Worm (Caenorhabditis elegans) whole organism, L1 larva: ENCODE results near the gene pbs-6.

Source experiments
- C04F5.9 ChIP-seq: sonication (generic microtip); optimal IDR thresholded peaks from 2 replicates; lab custom pipeline; 2016; ENCODE audit warnings: missing genetic modification characterization, missing compliant biosample characterization
- C34B4.2 ChIP-seq: sonication (generic microtip); optimal IDR thresholded peaks from 2 replicates; lab custom pipeline; 2017; ENCODE audit warnings: mild to moderate bottlenecking, missing genetic modification characterization, missing compliant biosample characterization
- Y116A8C.19 ChIP-seq: sonication (generic microtip); optimal IDR thresholded peaks from 2 replicates; lab custom pipeline; 2016; ENCODE audit warnings: missing compliant biosample characterization, missing genetic modification characterization, borderline replicate concordance
- aha-1 ChIP-seq: fragments of 150-350 bp; optimal IDR thresholded peaks from 2 replicates; lab custom pipeline; 2014; ENCODE audit warnings: missing biosample characterization, missing genetic modification characterization
- blmp-1 ChIP-seq: fragments of 150-350 bp; optimal IDR thresholded peaks from 2 replicates; lab custom pipeline; 2014; ENCODE audit warnings: missing biosample characterization, missing genetic modification characterization
- ceh-63 ChIP-seq: fragments of 200-800 bp; sonication (Bioruptor generic); optimal IDR thresholded peaks from 2 replicates; lab custom pipeline; 2018; ENCODE audit warnings: mild to moderate bottlenecking, missing genetic modification characterization, missing compliant biosample characterization
- ceh-82 ChIP-seq, 3 experiments: fragments of 150-350 bp in 1 of 3; sonication (generic microtip) in 2 of 3; optimal IDR thresholded peaks; 2 replicates each; lab custom pipeline; 2014 to 2017; ENCODE audit warnings: missing biosample characterization in 3 of 3, missing genetic modification characterization in 3 of 3
- ces-1 ChIP-seq: fragments of 150-350 bp; optimal IDR thresholded peaks from 2 replicates; lab custom pipeline; 2014; ENCODE audit warnings: missing biosample characterization, missing genetic modification reagents, missing genetic modification characterization
- dpl-1 ChIP-seq, 3 experiments: fragments of 150-350 bp in 2 of 3; sonication (generic microtip) in 1 of 3; optimal IDR thresholded peaks; 2 replicates each; lab custom pipeline; 2014 to 2017; ENCODE audit warnings: missing biosample characterization in 3 of 3, missing genetic modification characterization in 3 of 3, missing genetic modification reagents in 3 of 3
- dsc-1 ChIP-seq: sonication (generic microtip); optimal IDR thresholded peaks from 2 replicates; lab custom pipeline; 2016; ENCODE audit warnings: mild to moderate bottlenecking, missing genetic modification characterization, missing compliant biosample characterization
- efl-1 ChIP-seq, 4 experiments: fragments of 150-350 bp; optimal IDR thresholded peaks in 3 of 4; peaks in 1 of 4; 1 replicate in 1 of 4; 2 replicates in 3 of 4; lab custom pipeline; 2014; ENCODE audit warnings: missing biosample characterization in 2 of 4, missing genetic modification characterization in 2 of 4, missing genetic modification reagents in 2 of 4
- efl-3 ChIP-seq: fragments of 200-800 bp; sonication (Bioruptor generic); optimal IDR thresholded peaks from 2 replicates; lab custom pipeline; 2018; ENCODE audit warnings: mild to moderate bottlenecking, missing genetic modification characterization, missing compliant biosample characterization
- fkh-4 ChIP-seq: sonication (generic microtip); optimal IDR thresholded peaks from 2 replicates; lab custom pipeline; 2016; ENCODE audit warnings: missing compliant biosample characterization, missing genetic modification characterization, borderline replicate concordance
- fkh-8 ChIP-seq: sonication (generic microtip); optimal IDR thresholded peaks from 2 replicates; lab custom pipeline; 2016; ENCODE audit warnings: mild to moderate bottlenecking, missing genetic modification characterization, missing compliant biosample characterization
- fos-1 ChIP-seq: fragments of 150-350 bp; optimal IDR thresholded peaks from 2 replicates; lab custom pipeline; 2014; ENCODE audit warnings: missing biosample characterization, missing genetic modification characterization
- grh-1 ChIP-seq: fragments of 200-800 bp; sonication (Bioruptor generic); IDR thresholded peaks from 2 replicates; pipeline ENCODE4 v1.3.6; 2022; ENCODE audit warnings: missing genetic modification reagents, missing genetic modification characterization, missing compliant biosample characterization
- lin-13 ChIP-seq: fragments of 150-350 bp; optimal IDR thresholded peaks from 2 replicates; lab custom pipeline; 2014; ENCODE audit warnings: missing biosample characterization, missing genetic modification reagents, missing genetic modification characterization
- lin-14 ChIP-seq: fragments of 200-800 bp; sonication (Bioruptor generic); optimal IDR thresholded peaks from 2 replicates; lab custom pipeline; 2018; ENCODE audit warnings: mild to moderate bottlenecking, missing genetic modification characterization, moderate library complexity, missing compliant biosample characterization
- lin-15B ChIP-seq: fragments of 150-350 bp; sonication (generic microtip); optimal IDR thresholded peaks from 3 replicates; lab custom pipeline; 2014; ENCODE audit warnings: missing biosample characterization, missing genetic modification characterization
- lin-35 ChIP-seq, 2 experiments: fragments of 150-350 bp; optimal IDR thresholded peaks; 2 replicates each; lab custom pipeline; 2014; ENCODE audit warnings: missing biosample characterization in 2 of 2, missing genetic modification characterization in 2 of 2, missing genetic modification reagents in 2 of 2
- lir-3 ChIP-seq: sonication (generic microtip); optimal IDR thresholded peaks from 2 replicates; lab custom pipeline; 2016; ENCODE audit warnings: mild to moderate bottlenecking, missing genetic modification characterization, moderate library complexity, missing compliant biosample characterization; ENCODE audit not compliant: poor library complexity
- lsy-2 ChIP-seq, 2 experiments: fragments of 150-350 bp; optimal IDR thresholded peaks; 2 replicates each; lab custom pipeline; 2014; ENCODE audit warnings: missing biosample characterization in 2 of 2, missing genetic modification characterization in 2 of 2
- mef-2 ChIP-seq: fragments of 150-350 bp; optimal IDR thresholded peaks from 2 replicates; lab custom pipeline; 2014; ENCODE audit warnings: missing biosample characterization, missing genetic modification characterization
- mep-1 ChIP-seq: fragments of 150-350 bp; optimal IDR thresholded peaks from 2 replicates; lab custom pipeline; 2014; ENCODE audit warnings: missing biosample characterization, missing genetic modification characterization
- nhr-11 ChIP-seq: fragments of 150-350 bp; optimal IDR thresholded peaks from 2 replicates; lab custom pipeline; 2014; ENCODE audit warnings: missing biosample characterization, missing genetic modification characterization
- nhr-19 ChIP-seq: fragments of 200-800 bp; sonication (Bioruptor generic); conservative IDR thresholded peaks from 2 replicates; pipeline ENCODE4 v1.3.6; 2022; ENCODE audit warnings: missing genetic modification characterization, missing compliant biosample characterization
- nhr-20 ChIP-seq: sonication (generic microtip); optimal IDR thresholded peaks from 2 replicates; lab custom pipeline; 2016; ENCODE audit warnings: mild to moderate bottlenecking, missing genetic modification characterization, missing compliant biosample characterization
- nhr-237 ChIP-seq: fragments of 150-350 bp; optimal IDR thresholded peaks from 2 replicates; lab custom pipeline; 2014; ENCODE audit warnings: missing biosample characterization, missing genetic modification characterization
- nhr-47 ChIP-seq: sonication (generic microtip); optimal IDR thresholded peaks from 2 replicates; lab custom pipeline; 2016; ENCODE audit warnings: mild to moderate bottlenecking, missing genetic modification characterization, moderate library complexity, missing compliant biosample characterization
- nhr-85 ChIP-seq: sonication (generic microtip); peaks from one replicate; lab custom pipeline; 2016; ENCODE audit warnings: missing genetic modification characterization, inconsistent platforms, missing compliant biosample characterization
- pag-3 ChIP-seq: sonication (generic microtip); optimal IDR thresholded peaks from 2 replicates; lab custom pipeline; 2017; ENCODE audit warnings: missing genetic modification characterization, mild to moderate bottlenecking, missing compliant biosample characterization, antibody characterized with exemption, borderline replicate concordance; ENCODE audit not compliant: insufficient read depth
- pqm-1 ChIP-seq: sonication (generic microtip); optimal IDR thresholded peaks from 3 replicates; lab custom pipeline; 2017; ENCODE audit warnings: missing biosample characterization, missing genetic modification characterization
- rnt-1 ChIP-seq: sonication (generic microtip); optimal IDR thresholded peaks from 2 replicates; lab custom pipeline; 2016; ENCODE audit warnings: mild to moderate bottlenecking, missing genetic modification characterization, moderate library complexity, missing compliant biosample characterization
- skn-1 ChIP-seq: fragments of 150-350 bp; optimal IDR thresholded peaks from 2 replicates; lab custom pipeline; 2014; ENCODE audit warnings: missing biosample characterization, missing genetic modification characterization
- snu-23 ChIP-seq: sonication (generic microtip); optimal IDR thresholded peaks from 2 replicates; lab custom pipeline; 2016; ENCODE audit warnings: missing genetic modification characterization, missing compliant biosample characterization
- swsn-7 ChIP-seq: sonication (generic microtip); optimal IDR thresholded peaks from 2 replicates; lab custom pipeline; 2016; ENCODE audit warnings: missing genetic modification characterization, missing compliant biosample characterization
- tlp-1 ChIP-seq: fragments of 150-350 bp; optimal IDR thresholded peaks from 2 replicates; lab custom pipeline; 2014; ENCODE audit warnings: missing biosample characterization, missing genetic modification characterization
- unc-130 ChIP-seq: fragments of 150-350 bp; optimal IDR thresholded peaks from 2 replicates; lab custom pipeline; 2017; ENCODE audit warnings: missing biosample characterization, missing genetic modification characterization, inconsistent platforms
- vab-15 ChIP-seq: sonication (generic microtip); optimal IDR thresholded peaks from 2 replicates; lab custom pipeline; 2017; ENCODE audit warnings: missing genotype, mild to moderate bottlenecking, missing genetic modification characterization, missing compliant biosample characterization
- xbp-1 ChIP-seq: sonication (generic microtip); optimal IDR thresholded peaks from 2 replicates; lab custom pipeline; 2016; ENCODE audit warnings: missing genetic modification characterization, missing compliant biosample characterization
- zag-1 ChIP-seq: fragments of 150-350 bp; optimal IDR thresholded peaks from 2 replicates; lab custom pipeline; 2014; ENCODE audit warnings: missing biosample characterization, missing genetic modification characterization
- ztf-4 ChIP-seq: fragments of 150-350 bp; optimal IDR thresholded peaks from 2 replicates; lab custom pipeline; 2014; ENCODE audit warnings: missing biosample characterization, missing genetic modification characterization

Gene pbs-6

ce11 chrIII:8275871-8276270, 32.0 kb upstream of the pbs-6 start, which contains the start of gene clec-160:
clec-160 (minus strand) TSS chrIII:8275971.
- TF ChIP-seq mep-1 = no peak
- no peak for TF ChIP-seq ceh-82 (tag; optimal IDR thresholded peaks at IDR 0.05; lab: Kevin White, UChicago)
- no peak for TF ChIP-seq mef-2
- no peak for TF ChIP-seq ces-1 (GFP tag; lab: Kevin White, UChicago)
- no peak for TF ChIP-seq ceh-63 (GFP tag; lab: Kevin White, UChicago)
- no peak for TF ChIP-seq nhr-11 (tag; lab: Kevin White, UChicago)

- TF ChIP-seq unc-130 (tag; lab: Kevin White, UChicago) (no peak), lin-13 (GFP tag; lab: Kevin White, UChicago) (no peak), mef-2 (no peak), skn-1 (tag; lab: Kevin White, UChicago) (no peak), C04F5.9 (no peak), efl-1 (optimal IDR thresholded peaks at IDR 0.05; lab: Kevin White, UChicago) (no peak), efl-1 (GFP tag; optimal IDR thresholded peaks at IDR 0.05 in 1 of 2; lab: Kevin White, UChicago) (no peak), tlp-1 (no peak), dsc-1 (no peak), ztf-4 (tag; lab: Kevin White, UChicago) (no peak), fos-1 (tag; lab: Kevin White, UChicago) (no peak), C34B4.2 (no peak), nhr-85 (tag; lab: Kevin White, UChicago) (no peak)
These were observed 27.9 kb upstream of the pbs-6 start, which contains the start of the genes mps-4 and F09G8.10 for ce11 chrIII:8271676-8272225. mps-4 (minus strand) TSS chrIII:8271776. F09G8.10 (minus strand) TSS chrIII:8272175.

- peak; percentile 32 to 36 for TF ChIP-seq efl-1 (optimal IDR thresholded peaks at IDR 0.05; lab: Kevin White, UChicago)
- TF ChIP-seq efl-1 (GFP tag; optimal IDR thresholded peaks at IDR 0.05 in 1 of 2; lab: Kevin White, UChicago) = peak in 1 of 2 experiments; percentile 17
- no peak for TF ChIP-seq aha-1
- no peak for TF ChIP-seq ces-1 (GFP tag; lab: Kevin White, UChicago)
- no peak for TF ChIP-seq zag-1
- peak; percentile 24 for TF ChIP-seq lir-3
- TF ChIP-seq fkh-4 (tag; lab: Kevin White, UChicago) = no peak
- TF ChIP-seq ceh-82 (tag; optimal IDR thresholded peaks at IDR 0.05; lab: Kevin White, UChicago) = peak in 1 of 3 experiments; percentile 31
- TF ChIP-seq snu-23 (GFP tag; lab: Kevin White, UChicago) = peak; percentile 33
- peak; percentile 45 for TF ChIP-seq rnt-1
- TF ChIP-seq fkh-8 (tag; lab: Kevin White, UChicago) = no peak
- peak in 2 of 3 experiments; percentile 36 to 44 for TF ChIP-seq dpl-1 (GFP tag; optimal IDR thresholded peaks at IDR 0.05; lab: Kevin White, UChicago)
- peak; percentile 46 for TF ChIP-seq blmp-1 (tag; lab: Kevin White, UChicago)
- no peak for TF ChIP-seq pag-3 (tag; lab: Kevin White, UChicago)
- peak in 1 of 2 experiments; percentile 55 for TF ChIP-seq lsy-2 (tag; optimal IDR thresholded peaks at IDR 0.05; lab: Kevin White, UChicago)
- TF ChIP-seq nhr-237 = no peak
- TF ChIP-seq skn-1 (tag; lab: Kevin White, UChicago) = peak; percentile 25
- TF ChIP-seq mep-1 = no peak
- TF ChIP-seq lin-15B = peak; percentile 15
- no peak for TF ChIP-seq nhr-19 (GFP tag; lab: Robert Waterston, UW)
- TF ChIP-seq vab-15 (tag; lab: Kevin White, UChicago) = no peak
- TF ChIP-seq lin-35 (GFP tag; optimal IDR thresholded peaks at IDR 0.05; lab: Kevin White, UChicago) = peak; percentile 23 to 31
These were observed 24.4 kb upstream of the pbs-6 start, which contains the start of the genes F09G8.7 and crn-7 for ce11 chrIII:8268296-8268695. F09G8.7 (minus strand) TSS chrIII:8268355. crn-7 (plus strand) TSS chrIII:8268531.

- TF ChIP-seq C04F5.9 = no peak
- no peak for TF ChIP-seq zag-1
- no peak for TF ChIP-seq nhr-47 (tag; lab: Kevin White, UChicago)
- peak in 1 of 2 experiments; percentile 60 for TF ChIP-seq lsy-2 (tag; optimal IDR thresholded peaks at IDR 0.05; lab: Kevin White, UChicago)
- TF ChIP-seq lin-35 (GFP tag; optimal IDR thresholded peaks at IDR 0.05; lab: Kevin White, UChicago) = peak; percentile 27 to 41
- TF ChIP-seq efl-1 (optimal IDR thresholded peaks at IDR 0.05; lab: Kevin White, UChicago) = peak; percentile 30 to 36
- peak; percentile 31 to 92 for TF ChIP-seq efl-1 (GFP tag; optimal IDR thresholded peaks at IDR 0.05 in 1 of 2; lab: Kevin White, UChicago)
- TF ChIP-seq Y116A8C.19 (tag; lab: Kevin White, UChicago) = no peak
- peak; percentile 0 for TF ChIP-seq nhr-20 (tag; lab: Kevin White, UChicago)
- peak; percentile 30 for TF ChIP-seq lir-3
- peak; percentile 9 for TF ChIP-seq xbp-1
- no peak for TF ChIP-seq grh-1
- no peak for TF ChIP-seq nhr-237
- TF ChIP-seq dpl-1 (GFP tag; optimal IDR thresholded peaks at IDR 0.05; lab: Kevin White, UChicago) = peak; percentile 11 to 64 (median 37)
- TF ChIP-seq blmp-1 (tag; lab: Kevin White, UChicago) = peak; percentile 78
- TF ChIP-seq pqm-1 (tag; lab: Kevin White, UChicago) = no peak
- no peak for TF ChIP-seq efl-3 (GFP tag; lab: Kevin White, UChicago)
- TF ChIP-seq rnt-1 = peak; percentile 26
- peak; percentile 38 for TF ChIP-seq lin-14
- TF ChIP-seq snu-23 (GFP tag; lab: Kevin White, UChicago) = peak; percentile 30
- peak; percentile 15 for TF ChIP-seq swsn-7
- TF ChIP-seq, all 84 proteins: peak for 12
These were observed 21.9 kb upstream of the pbs-6 start, which contains the start of gene mrps-9 for ce11 chrIII:8265753-8266152. mrps-9 (plus strand) TSS chrIII:8266062.
